Fruit fly (Drosophila melanogaster): ENCODE data around the gene S6k.

The S6k gene

dm6 chr3L:5789663-5790062, 21.1 kb downstream of the S6k start (continued):
- TF ChIP-seq ara (GFP tag; IDR thresholded peaks at IDR 0.05) (no peak), sr (GFP tag; IDR thresholded peaks at IDR 0.05) (peak; percentile 95), CG3065 (GFP tag; optimal IDR thresholded peaks at IDR 0.05) (no peak), zen2 (GFP tag; IDR thresholded peaks at IDR 0.05; ENCODE audit: partially characterized antibody) (no peak), NC2β (GFP tag; optimal IDR thresholded peaks at IDR 0.05) (peak; percentile 45), Med (GFP tag) (peak; percentile 92), Oli (tag; optimal IDR thresholded peaks at IDR 0.05) (no peak), tap (tag; optimal IDR thresholded peaks at IDR 0.05) (no peak), Eip74EF (GFP tag; optimal IDR thresholded peaks at IDR 0.05) (no peak), kni (GFP tag; optimal IDR thresholded peaks at IDR 0.05) (no peak), CG17328 (GFP tag; IDR thresholded peaks at IDR 0.05) (no peak), corto (GFP tag; optimal IDR thresholded peaks at IDR 0.05) (no peak), CG15696 (tag; optimal IDR thresholded peaks at IDR 0.05) (no peak), BEAF-32 (GFP tag; optimal IDR thresholded peaks at IDR 0.05) (peak; percentile 30), da (GFP tag; optimal IDR thresholded peaks at IDR 0.05) (no peak), CG8089 (GFP tag; optimal IDR thresholded peaks at IDR 0.05) (no peak), Lim3 (GFP tag; IDR thresholded peaks at IDR 0.05) (no peak), Sry-δ (GFP tag; optimal IDR thresholded peaks at IDR 0.05) (peak; percentile 37), CG10654 (GFP tag; optimal IDR thresholded peaks at IDR 0.05) (peak; percentile 23), oc (tag; optimal IDR thresholded peaks at IDR 0.05) (no peak), Hr3 (GFP tag; optimal IDR thresholded peaks at IDR 0.05) (no peak), HLHmδ (GFP tag; optimal IDR thresholded peaks at IDR 0.05) (no peak), wor (GFP tag; IDR thresholded peaks at IDR 0.05) (no peak), CG7963 (GFP tag; IDR thresholded peaks at IDR 0.05; ENCODE audit: partially characterized antibody) (no peak), wek (GFP tag; optimal IDR thresholded peaks at IDR 0.05) (no peak), CG1792 (GFP tag; optimal IDR thresholded peaks at IDR 0.05) (peak; percentile 44), pros (GFP tag; optimal IDR thresholded peaks at IDR 0.05) (no peak), CG2129 (GFP tag; IDR thresholded peaks at IDR 0.05; ENCODE audit: partially characterized antibody) (no peak), CG2120 (GFP tag; optimal IDR thresholded peaks at IDR 0.05) (peak; percentile 61), ash1 (GFP tag; optimal IDR thresholded peaks at IDR 0.05) (no peak), ATbp (GFP tag; optimal IDR thresholded peaks at IDR 0.05) (no peak), HLH4C (GFP tag; IDR thresholded peaks at IDR 0.05; ENCODE audit: partially characterized antibody) (no peak), hkb (optimal IDR thresholded peaks at IDR 0.05) (no peak), hkb (GFP tag; IDR thresholded peaks at IDR 0.05) (peak; percentile 66), odd (GFP tag; optimal IDR thresholded peaks at IDR 0.05) (no peak), CG15601 (tag; optimal IDR thresholded peaks at IDR 0.05) (peak; percentile 63), pan (optimal IDR thresholded peaks at IDR 0.05) (no peak), pan (GFP tag; optimal IDR thresholded peaks at IDR 0.05 in 1 of 2, IDR thresholded peaks at IDR 0.05 in 1 of 2) (peak in 1 of 2 experiments; percentile 36), CG17385 (GFP tag; optimal IDR thresholded peaks at IDR 0.05) (no peak), CG10565 (GFP tag; optimal IDR thresholded peaks at IDR 0.05) (no peak), Aef1 (GFP tag; IDR thresholded peaks at IDR 0.05) (no peak), gt (GFP tag; IDR thresholded peaks at IDR 0.05) (no peak), MESR4 (GFP tag; optimal IDR thresholded peaks at IDR 0.05) (no peak), cad (GFP tag; optimal IDR thresholded peaks at IDR 0.05) (no peak), Dp (GFP tag; optimal IDR thresholded peaks at IDR 0.05) (peak; percentile 93), CG34422 (GFP tag; IDR thresholded peaks at IDR 0.05) (no peak), Hmr (GFP tag; optimal IDR thresholded peaks at IDR 0.05) (no peak), eve (GFP tag; optimal IDR thresholded peaks at IDR 0.05) (no peak), ind (GFP tag; optimal IDR thresholded peaks at IDR 0.05) (peak; percentile 35), grn (GFP tag; optimal IDR thresholded peaks at IDR 0.05) (peak; percentile 100), H15 (GFP tag; IDR thresholded peaks at IDR 0.05) (no peak), Ada2b (GFP tag; IDR thresholded peaks at IDR 0.05) (peak; percentile 32; the same call in 1 of the 2 replicates)

Measured in whole organism, embryonic.